Fruit fly (Drosophila melanogaster): Measurements from ENCODE around the gene m.
A peak's percentile ranks its signal among the peaks of the same experiment; 100 is the strongest.

m gene

DNA sequence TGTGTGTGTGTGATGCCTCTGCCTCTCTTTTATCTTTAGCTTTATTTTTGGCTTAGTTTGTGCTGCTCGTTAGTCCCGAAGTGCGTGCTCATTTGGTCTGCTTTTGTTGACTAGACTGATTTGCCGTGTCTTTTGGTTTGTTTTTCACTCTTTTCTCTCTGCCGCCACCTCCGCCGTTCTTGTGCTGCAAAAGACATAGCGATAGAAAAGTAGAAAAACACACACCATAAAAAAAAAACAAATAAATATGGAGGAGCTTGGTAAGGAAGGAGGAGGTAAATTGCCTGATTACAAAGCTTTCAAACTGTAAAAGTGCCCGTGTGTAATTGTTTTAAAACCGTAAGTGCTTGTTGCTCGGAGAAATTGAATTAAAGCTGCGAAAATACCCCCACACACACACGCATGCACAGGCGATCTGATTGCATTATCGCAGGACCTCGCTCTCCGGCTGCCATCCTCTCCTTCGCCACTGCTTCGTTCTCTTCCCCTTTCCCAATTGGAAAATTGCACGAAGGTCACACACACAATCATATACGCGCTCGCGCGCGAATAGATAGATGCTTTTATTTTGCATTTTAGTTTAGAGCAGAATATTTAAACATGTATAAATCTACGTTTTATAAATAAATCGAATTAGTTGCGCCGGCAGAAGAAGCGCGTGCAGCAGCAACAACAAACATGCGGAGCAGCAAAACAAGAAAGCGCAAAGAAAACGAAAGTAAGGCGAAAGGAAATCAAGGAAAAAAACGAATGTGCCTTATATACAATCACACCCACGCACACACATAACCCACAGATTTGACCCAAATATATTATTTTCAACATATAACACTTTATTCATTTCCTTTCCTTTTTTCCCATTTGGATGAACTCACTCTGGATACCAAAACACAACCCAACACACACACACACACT lies 61.5 kb downstream of the m start:
- TF ChIP-seq chinmo (GFP tag; IDR thresholded peaks at IDR 0.05; ENCODE audit: partially characterized antibody) (0 out of 4 replicates have a peak, but pooled peaks have one; percentile 33), CG6654 (GFP tag; optimal IDR thresholded peaks at IDR 0.05) (peak; percentile 87), CG5953 (GFP tag; IDR thresholded peaks at IDR 0.05) (no peak), Elba2 (GFP tag; optimal IDR thresholded peaks at IDR 0.05) (peak; percentile 49), CG12942 (GFP tag; optimal IDR thresholded peaks at IDR 0.05) (no peak), Ets65A (GFP tag) (peak; percentile 80), insv (GFP tag; optimal IDR thresholded peaks at IDR 0.05) (peak in 1 of 2 experiments; percentile 61), Med (GFP tag) (peak; percentile 61), Blimp-1 (GFP tag; optimal IDR thresholded peaks at IDR 0.05) (peak; percentile 6), zf30C (GFP tag; optimal IDR thresholded peaks at IDR 0.05) (no peak)

DNA sequence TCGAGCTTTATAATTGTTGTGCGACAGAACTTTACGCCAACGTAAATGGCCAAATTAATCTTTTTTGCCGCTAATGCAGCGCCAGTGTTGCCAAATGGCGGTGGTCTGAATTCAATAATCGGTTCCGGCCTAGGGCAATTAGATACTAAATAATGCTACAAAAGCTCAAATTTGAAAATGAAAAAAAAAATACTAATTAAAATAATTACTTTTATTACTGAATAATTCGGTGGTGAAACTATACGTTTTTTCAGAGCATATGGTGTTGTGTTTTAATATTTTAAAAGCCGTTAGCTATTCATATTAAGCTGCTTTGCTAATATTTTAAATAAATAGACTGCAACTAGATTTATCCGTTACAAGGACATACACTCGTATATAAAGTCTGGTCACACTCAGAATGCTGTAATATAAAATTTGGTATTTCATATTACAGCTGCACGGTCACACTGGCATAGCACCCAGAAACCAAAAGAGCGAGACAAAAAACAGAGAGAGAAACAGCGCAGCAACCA lies 62.4 kb downstream of the m start, which contains the start of the genes CG1578 and rudhira:
TSS of gene CG1578 (minus strand) at position 118 of the 515 bp plus-strand sequence.
TSS of gene rudhira (plus strand) at position 465 of the 515 bp plus-strand sequence.
- TF ChIP-seq slp2 (GFP tag; optimal IDR thresholded peaks at IDR 0.05) (no peak), CG7839 (tag; optimal IDR thresholded peaks at IDR 0.05) (peak; percentile 2), MBD-R2 (GFP tag; IDR thresholded peaks at IDR 0.05) (peak; percentile 35; the same call in 1 of the 2 replicates), gfzf (GFP tag; optimal IDR thresholded peaks at IDR 0.05) (peak; percentile 73), CG32532 (GFP tag; IDR thresholded peaks at IDR 0.05) (no peak), Oli (tag; optimal IDR thresholded peaks at IDR 0.05) (no peak), trem (tag; optimal IDR thresholded peaks at IDR 0.05) (peak; percentile 24), Eip74EF (GFP tag; optimal IDR thresholded peaks at IDR 0.05) (peak in 1 of 2 experiments; percentile 28), Hr51 (GFP tag; optimal IDR thresholded peaks at IDR 0.05) (no peak), fu2 (GFP tag; optimal IDR thresholded peaks at IDR 0.05) (no peak), abd-A (tag; optimal IDR thresholded peaks at IDR 0.05) (peak; percentile 71), gsb-n (tag; optimal IDR thresholded peaks at IDR 0.05) (peak; percentile 26), ken (GFP tag; IDR thresholded peaks at IDR 0.05) (no peak), usp (GFP tag; optimal IDR thresholded peaks at IDR 0.05) (no peak), Hmx (GFP tag; optimal IDR thresholded peaks at IDR 0.05) (no peak), CG10543 (GFP tag; optimal IDR thresholded peaks at IDR 0.05) (peak; percentile 36), kay (GFP tag; optimal IDR thresholded peaks at IDR 0.05) (no peak), CG9797 (GFP tag; optimal IDR thresholded peaks at IDR 0.05) (peak; percentile 82), pzg (GFP tag; optimal IDR thresholded peaks at IDR 0.05) (peak; percentile 48), CG15269 (tag; optimal IDR thresholded peaks at IDR 0.05) (no peak), Myb (GFP tag; optimal IDR thresholded peaks at IDR 0.05) (peak; percentile 52), bowl (GFP tag; IDR thresholded peaks at IDR 0.05) (no peak), stwl (tag; optimal IDR thresholded peaks at IDR 0.05) (peak; percentile 80), CG10979 (tag; optimal IDR thresholded peaks at IDR 0.05) (no peak), CG43689 (GFP tag; IDR thresholded peaks at IDR 0.05) (no peak), onecut (GFP tag; IDR thresholded peaks at IDR 0.05) (peak; percentile 11; the same call in 1 of the 2 replicates), Dp (GFP tag; optimal IDR thresholded peaks at IDR 0.05) (peak; percentile 54), CG12659 (GFP tag; optimal IDR thresholded peaks at IDR 0.05) (peak; percentile 70), CG14965 (GFP tag; optimal IDR thresholded peaks at IDR 0.05; ENCODE audit: borderline replicate concordance) (no peak), Sin3A (optimal IDR thresholded peaks at IDR 0.05) (peak; percentile 39), CG14710 (tag; optimal IDR thresholded peaks at IDR 0.05) (peak; percentile 80), psq (GFP tag; optimal IDR thresholded peaks at IDR 0.05) (peak; percentile 4), Lim3 (GFP tag; IDR thresholded peaks at IDR 0.05) (no peak), CoRest (tag; optimal IDR thresholded peaks at IDR 0.05) (peak; percentile 64), Blimp-1 (GFP tag; optimal IDR thresholded peaks at IDR 0.05) (no peak), Scr (GFP tag; IDR thresholded peaks at IDR 0.05; ENCODE audit: partially characterized antibody) (peak; percentile 26; the same call in 1 of the 2 replicates), tgo (GFP tag; IDR thresholded peaks at IDR 0.05) (no peak)
